Fruit fly (Drosophila melanogaster) whole organism, embryonic: ENCODE data around the gene drn.

Experiments
- Ada2b ChIP-seq: fragments of 200-800 bp; sonication (Bioruptor generic); IDR thresholded peaks from 2 replicates; pipeline ENCODE4 v1.3.6; 2022; ENCODE audit warnings: missing biosample characterization, missing genetic modification characterization
- Adf1 ChIP-seq: fragments of 200-800 bp; sonication (Bioruptor generic); IDR thresholded peaks from 2 replicates; pipeline ENCODE4 v1.3.6; 2022; ENCODE audit warnings: missing biosample characterization, missing genetic modification characterization
- BtbVII ChIP-seq: fragments of 200-800 bp; sonication (Bioruptor generic); optimal IDR thresholded peaks from 3 replicates; lab custom pipeline; 2017; ENCODE audit warnings: missing biosample characterization, mild to moderate bottlenecking, missing genetic modification characterization
- CG10147 ChIP-seq: fragments of 200-800 bp; sonication (Bioruptor generic); optimal IDR thresholded peaks from 2 replicates; lab custom pipeline; 2019; ENCODE audit warnings: missing biosample characterization, mild to moderate bottlenecking, missing genetic modification characterization, moderate library complexity
- CG10366 ChIP-seq: fragments of 200-800 bp; sonication (Bioruptor generic); IDR thresholded peaks from 2 replicates; pipeline ENCODE4 v1.3.6; 2022; ENCODE audit warnings: missing biosample characterization, missing genetic modification characterization
- CG10431 ChIP-seq: fragments of 200-800 bp; sonication (Bioruptor generic); optimal IDR thresholded peaks from 3 replicates; lab custom pipeline; 2018; ENCODE audit warnings: missing biosample characterization, mild to moderate bottlenecking, missing genetic modification characterization
- CG10462 ChIP-seq: fragments of 200-800 bp; sonication (Bioruptor generic); optimal IDR thresholded peaks from 2 replicates; lab custom pipeline; 2016; ENCODE audit warnings: missing biosample characterization, missing genetic modification characterization
- CG11723 ChIP-seq: fragments of 200-800 bp; sonication (Bioruptor generic); optimal IDR thresholded peaks from 2 replicates; lab custom pipeline; 2017; ENCODE audit warnings: missing biosample characterization, mild to moderate bottlenecking, missing genetic modification characterization
- CG12744 ChIP-seq: fragments of 200-800 bp; sonication (Bioruptor generic); optimal IDR thresholded peaks from 2 replicates; lab custom pipeline; 2016; ENCODE audit warnings: missing biosample characterization, missing genetic modification characterization
- CG12942 ChIP-seq: fragments of 200-800 bp; sonication (Bioruptor generic); optimal IDR thresholded peaks from 3 replicates; lab custom pipeline; 2016; ENCODE audit warnings: missing biosample characterization, missing genetic modification characterization
- CG14667 ChIP-seq: fragments of 200-800 bp; sonication (Bioruptor generic); IDR thresholded peaks from 2 replicates; pipeline ENCODE4 v1.3.6; 2022; ENCODE audit warnings: missing biosample characterization, missing genetic modification characterization
- CG15011 ChIP-seq: fragments of 200-800 bp; sonication (Bioruptor generic); optimal IDR thresholded peaks from 3 replicates; lab custom pipeline; 2018; ENCODE audit warnings: missing biosample characterization, mild to moderate bottlenecking, missing genetic modification characterization
- CG15073 ChIP-seq: fragments of 200-800 bp; sonication (Bioruptor generic); optimal IDR thresholded peaks from 2 replicates; lab custom pipeline; 2016; ENCODE audit warnings: missing biosample characterization, missing genetic modification characterization
- CG18599 ChIP-seq: fragments of 200-800 bp; sonication (Bioruptor generic); optimal IDR thresholded peaks from 3 replicates; lab custom pipeline; 2017; ENCODE audit warnings: missing biosample characterization, missing genetic modification characterization, mild to moderate bottlenecking, moderate library complexity, missing genetic modification reagents
- CG2199 ChIP-seq: fragments of 200-800 bp; sonication (Bioruptor generic); IDR thresholded peaks from 3 replicates; pipeline ENCODE4 v1.3.6; 2022; ENCODE audit warnings: missing biosample characterization, missing genetic modification characterization
- CG2202 ChIP-seq: fragments of 200-800 bp; sonication (Bioruptor generic); optimal IDR thresholded peaks from 2 replicates; lab custom pipeline; 2018; ENCODE audit warnings: missing biosample characterization, mild to moderate bottlenecking, missing genetic modification characterization
- CG2712 ChIP-seq: fragments of 200-800 bp; optimal IDR thresholded peaks from 3 replicates; lab custom pipeline; 2019; ENCODE audit warnings: missing biosample characterization, mild to moderate bottlenecking, missing genetic modification characterization, moderate library complexity
- CG31388 ChIP-seq: fragments of 200-800 bp; sonication (Bioruptor generic); optimal IDR thresholded peaks from 2 replicates; lab custom pipeline; 2016; ENCODE audit warnings: missing biosample characterization, missing genetic modification characterization
- CG33557 ChIP-seq: fragments of 200-800 bp; sonication (Bioruptor generic); optimal IDR thresholded peaks from 2 replicates; lab custom pipeline; 2019; ENCODE audit warnings: missing biosample characterization, mild to moderate bottlenecking, missing genetic modification characterization, moderate library complexity
- CG42726 ChIP-seq: fragments of 200-800 bp; sonication (Bioruptor generic); IDR thresholded peaks from 2 replicates; pipeline ENCODE4 v1.3.6; 2022; ENCODE audit warnings: missing biosample characterization, missing genetic modification characterization; ENCODE audit not compliant: partially characterized antibody
- CG4328 ChIP-seq: fragments of 200-800 bp; sonication (Bioruptor generic); optimal IDR thresholded peaks from 3 replicates; lab custom pipeline; 2017; ENCODE audit warnings: missing biosample characterization, missing genetic modification reagents, missing genetic modification characterization
- CG6654 ChIP-seq: fragments of 200-800 bp; sonication (Bioruptor generic); optimal IDR thresholded peaks from 2 replicates; lab custom pipeline; 2017; ENCODE audit warnings: missing biosample characterization, mild to moderate bottlenecking, missing genetic modification characterization
- CG8388 ChIP-seq: fragments of 200-800 bp; sonication (Bioruptor generic); optimal IDR thresholded peaks from 2 replicates; lab custom pipeline; 2019; ENCODE audit warnings: missing biosample characterization, mild to moderate bottlenecking, missing genetic modification characterization, moderate library complexity
- CG9609 ChIP-seq: fragments of 200-800 bp; sonication (Bioruptor generic); optimal IDR thresholded peaks from 3 replicates; lab custom pipeline; 2016; ENCODE audit warnings: missing biosample characterization, missing genetic modification characterization
- Deaf1 ChIP-seq: fragments of 200-800 bp; optimal IDR thresholded peaks from 3 replicates; lab custom pipeline; 2019; ENCODE audit warnings: missing biosample characterization, mild to moderate bottlenecking, missing genetic modification characterization, moderate library complexity
- Dfd ChIP-seq, 2 experiments: fragments of >200 bp; optimal IDR thresholded peaks; 2 replicates each; lab custom pipeline; 2017; ENCODE audit warnings: missing biosample characterization in 2 of 2, missing genetic modification characterization in 2 of 2
- Dip2 ChIP-seq: fragments of 200-800 bp; sonication (Bioruptor generic); IDR thresholded peaks from 2 replicates; pipeline ENCODE4 v1.3.6; 2022; ENCODE audit warnings: missing biosample characterization, missing genetic modification characterization
- Dp ChIP-seq: fragments of 200-800 bp; sonication (Bioruptor generic); optimal IDR thresholded peaks from 2 replicates; lab custom pipeline; 2018; ENCODE audit warnings: missing biosample characterization, mild to moderate bottlenecking, missing genetic modification characterization, moderate library complexity
- E2f1 ChIP-seq: fragments of 200-800 bp; sonication (Bioruptor generic); IDR thresholded peaks from 2 replicates; pipeline ENCODE4 v1.3.6; 2022; ENCODE audit warnings: missing biosample characterization, missing genetic modification characterization
- H15 ChIP-seq: fragments of 200-800 bp; sonication (Bioruptor generic); IDR thresholded peaks from 3 replicates; pipeline ENCODE4 v1.3.6; 2022; ENCODE audit warnings: missing biosample characterization, missing genetic modification characterization
- Mes4 ChIP-seq: fragments of 200-800 bp; sonication (Bioruptor generic); optimal IDR thresholded peaks from 2 replicates; lab custom pipeline; 2016; ENCODE audit warnings: missing biosample characterization, missing genetic modification characterization
- NFAT ChIP-seq: fragments of 200-800 bp; sonication (Bioruptor generic); IDR thresholded peaks from 2 replicates; pipeline ENCODE4 v1.3.6; 2022; ENCODE audit warnings: missing biosample characterization, missing genetic modification characterization
- NfI ChIP-seq: fragments of 200-800 bp; sonication (Bioruptor generic); optimal IDR thresholded peaks from 3 replicates; lab custom pipeline; 2018; ENCODE audit warnings: missing biosample characterization, mild to moderate bottlenecking, missing genetic modification characterization, moderate library complexity
- Optix ChIP-seq: fragments of 200-800 bp; sonication (Bioruptor generic); IDR thresholded peaks from 3 replicates; pipeline ENCODE4 v1.3.6; 2022; ENCODE audit warnings: missing biosample characterization, missing genetic modification characterization
- Rfx ChIP-seq: fragments of 200-800 bp; sonication (Bioruptor generic); IDR thresholded peaks from 2 replicates; pipeline ENCODE4 v1.3.6; 2022; ENCODE audit warnings: missing biosample characterization, missing genetic modification characterization
- Six4 ChIP-seq: fragments of 200-800 bp; sonication (Bioruptor generic); optimal IDR thresholded peaks from 2 replicates; lab custom pipeline; 2016; ENCODE audit warnings: missing biosample characterization, missing genetic modification characterization
- YL-1 ChIP-seq: fragments of 200-800 bp; sonication (Bioruptor generic); optimal IDR thresholded peaks from 3 replicates; lab custom pipeline; 2017; ENCODE audit warnings: missing biosample characterization, mild to moderate bottlenecking, missing genetic modification characterization
- ac ChIP-seq: fragments of 200-800 bp; sonication (Bioruptor generic); optimal IDR thresholded peaks from 3 replicates; lab custom pipeline; 2017; ENCODE audit warnings: missing biosample characterization, mild to moderate bottlenecking, missing genetic modification characterization
- az2 ChIP-seq: fragments of 200-800 bp; sonication (Bioruptor generic); optimal IDR thresholded peaks from 3 replicates; lab custom pipeline; 2016; ENCODE audit warnings: missing biosample characterization, missing genetic modification characterization
- bsh ChIP-seq, 2 experiments: fragments of 200-800 bp; sonication (Bioruptor generic); optimal IDR thresholded peaks; 2 replicates each; lab custom pipeline; 2017 to 2018; ENCODE audit warnings: mild to moderate bottlenecking in 2 of 2, missing biosample characterization in 2 of 2, missing genetic modification characterization in 2 of 2, moderate library complexity in 1 of 2
- klu ChIP-seq: fragments of 200-800 bp; sonication (Bioruptor generic); IDR thresholded peaks from 2 replicates; pipeline ENCODE4 v1.3.6; 2022; ENCODE audit warnings: missing biosample characterization, missing genetic modification characterization
- nom ChIP-seq: fragments of 200-800 bp; sonication (Bioruptor generic); optimal IDR thresholded peaks from 2 replicates; lab custom pipeline; 2017; ENCODE audit warnings: missing biosample characterization, missing genetic modification characterization, mild to moderate bottlenecking, moderate library complexity, missing genetic modification reagents
- otp ChIP-seq: fragments of 200-800 bp; sonication (Bioruptor generic); IDR thresholded peaks from 3 replicates; pipeline ENCODE4, ENCODE4 v1.3.6; 2022; ENCODE audit warnings: missing biosample characterization, missing genetic modification characterization
- pfk ChIP-seq: fragments of 200-800 bp; sonication (Bioruptor generic); optimal IDR thresholded peaks from 2 replicates; lab custom pipeline; 2018; ENCODE audit warnings: missing biosample characterization, mild to moderate bottlenecking, missing genetic modification characterization, moderate library complexity
- prd ChIP-seq, 3 experiments: fragments of >200 bp in 2 of 3; fragments of 200-800 bp in 1 of 3; sonication (Bioruptor generic) in 1 of 3; optimal IDR thresholded peaks in 2 of 3; IDR thresholded peaks in 1 of 3; 2 replicates in 2 of 3; 3 replicates in 1 of 3; pipeline versions ENCODE4 v1.3.6 to Lab custom; 2017 to 2022; ENCODE audit warnings: missing biosample characterization in 1 of 3, missing genetic modification characterization in 1 of 3
- ranshi ChIP-seq: fragments of 200-800 bp; sonication (Bioruptor generic); IDR thresholded peaks from 2 replicates; pipeline ENCODE4 v1.3.6; 2022; ENCODE audit warnings: missing biosample characterization, missing genetic modification characterization
- ro ChIP-seq: fragments of 200-800 bp; sonication (Bioruptor generic); IDR thresholded peaks from 2 replicates; pipeline ENCODE4 v1.3.6; 2022; ENCODE audit warnings: missing biosample characterization, missing genetic modification characterization
- seq ChIP-seq: fragments of 200-800 bp; sonication (Bioruptor generic); IDR thresholded peaks from 2 replicates; pipeline ENCODE4 v1.3.6; 2022; ENCODE audit warnings: missing biosample characterization, missing genetic modification characterization
- ssp ChIP-seq: fragments of 200-800 bp; sonication (Bioruptor generic); IDR thresholded peaks from 2 replicates; pipeline ENCODE4 v1.3.6; 2022; ENCODE audit warnings: missing biosample characterization, missing genetic modification characterization
- zfh1 ChIP-seq: fragments of 200-800 bp; sonication (Bioruptor generic); IDR thresholded peaks from 3 replicates; pipeline ENCODE4 v1.3.6; 2022; ENCODE audit warnings: missing biosample characterization, missing genetic modification characterization

drn gene

dm6 chr3R:9404104-9404512 lies 64.1 kb downstream of the drn start, which contains the start of the genes CG9356, BBIP1 and CG8135 (continued):
- TF ChIP-seq YL-1 (GFP tag; lab: Kevin White, UChicago): peak; percentile 96
- peak; percentile 73 for TF ChIP-seq CG10366 (GFP tag; lab: Robert Waterston, UW)
- no peak for TF ChIP-seq ro (GFP tag; lab: Robert Waterston, UW)
- peak; percentile 72 for TF ChIP-seq NfI (GFP tag; lab: Kevin White, UChicago)
- TF ChIP-seq CG12744 (GFP tag; lab: Kevin White, UChicago): peak; percentile 68
- peak; percentile 41 for TF ChIP-seq CG2202 (tag; lab: Kevin White, UChicago)
- no peak for TF ChIP-seq Dfd (GFP tag; optimal IDR thresholded peaks at IDR 0.05; lab: Kevin White, UChicago)
- peak; percentile 2 for TF ChIP-seq BtbVII (GFP tag; lab: Kevin White, UChicago)
- peak; percentile 75 for TF ChIP-seq Six4
- no peak for TF ChIP-seq ssp (GFP tag; lab: Robert Waterston, UW)
- peak; percentile 74 for TF ChIP-seq CG10462 (GFP tag; lab: Kevin White, UChicago)
- TF ChIP-seq ac: no peak
- no peak for TF ChIP-seq CG8388 (GFP tag; lab: Kevin White, UChicago)
- no peak for TF ChIP-seq CG6654 (GFP tag; lab: Kevin White, UChicago)
- TF ChIP-seq CG4328: peak; percentile 0
- peak; percentile 66; the same call in 2 of the 3 replicates for TF ChIP-seq H15
- peak; percentile 82 for TF ChIP-seq CG12942
- no peak for TF ChIP-seq Dip2 (GFP tag; lab: Robert Waterston, UW)
- peak; percentile 24 for TF ChIP-seq CG31388 (GFP tag; lab: Kevin White, UChicago)
- TF ChIP-seq ranshi (GFP tag; lab: Robert Waterston, UW): peak; percentile 59
- peak; percentile 79 for TF ChIP-seq CG2712 (tag; lab: Kevin White, UChicago)
- TF ChIP-seq pfk (GFP tag; lab: Kevin White, UChicago): no peak
- TF ChIP-seq az2 (GFP tag; lab: Kevin White, UChicago): peak; percentile 77
- peak; percentile 57; the same call in 1 of the 3 replicates for TF ChIP-seq otp (GFP tag; lab: Robert Waterston, UW)
- TF ChIP-seq CG18599 (GFP tag; lab: Kevin White, UChicago): peak; percentile 66
- TF ChIP-seq seq: peak; percentile 46; the same call in 1 of the 2 replicates
- peak; percentile 41; the same call in 1 of the 3 replicates for TF ChIP-seq Optix (GFP tag; lab: Robert Waterston, UW)
- TF ChIP-seq Dp: peak; percentile 58
- no peak for TF ChIP-seq CG2199 (GFP tag; lab: Robert Waterston, UW)
- peak; percentile 68; the same call in 2 of the 3 replicates for TF ChIP-seq zfh1 (GFP tag; lab: Robert Waterston, UW)
- TF ChIP-seq CG14667 (GFP tag; lab: Robert Waterston, UW): no peak
- no peak for TF ChIP-seq CG11723 (GFP tag; lab: Kevin White, UChicago)
- TF ChIP-seq Mes4 (GFP tag; lab: Kevin White, UChicago): peak; percentile 76
- peak; percentile 36 for TF ChIP-seq CG33557 (GFP tag; lab: Kevin White, UChicago)
- TF ChIP-seq E2f1 (GFP tag; lab: Robert Waterston, UW): peak; percentile 66
- TF ChIP-seq Adf1 (GFP tag; lab: Robert Waterston, UW): peak; percentile 29; the same call in 1 of the 2 replicates
- peak; percentile 55 for TF ChIP-seq Rfx (GFP tag; lab: Robert Waterston, UW)
- TF ChIP-seq bsh (GFP tag; optimal IDR thresholded peaks at IDR 0.05; lab: Kevin White, UChicago): peak in 1 of 2 experiments; percentile 67
- TF ChIP-seq klu (GFP tag; lab: Robert Waterston, UW): peak; percentile 73; the same call in 1 of the 2 replicates
- no peak for TF ChIP-seq CG10147 (GFP tag; lab: Kevin White, UChicago)
- no peak for TF ChIP-seq CG10431 (GFP tag; lab: Kevin White, UChicago)
- TF ChIP-seq NFAT (GFP tag; lab: Robert Waterston, UW): peak; percentile 24; the same call in 1 of the 2 replicates
- no peak for TF ChIP-seq CG42726
- TF ChIP-seq prd (optimal IDR thresholded peaks at IDR 0.05; lab: Kevin White, UChicago): no peak
- peak; percentile 83 for TF ChIP-seq prd (GFP tag; IDR thresholded peaks at IDR 0.05; lab: Robert Waterston, UW)
- TF ChIP-seq CG15011 (GFP tag; lab: Kevin White, UChicago): no peak
- TF ChIP-seq CG15073 (GFP tag; lab: Kevin White, UChicago): no peak
- TF ChIP-seq CG9609 (GFP tag; lab: Kevin White, UChicago): peak; percentile 77
- TF ChIP-seq Ada2b: peak; percentile 47; the same call in 1 of the 2 replicates
- TF ChIP-seq nom: peak; percentile 44
- no peak for TF ChIP-seq Deaf1 (tag; lab: Kevin White, UChicago)
